Fruit fly (Drosophila melanogaster) whole organism, wandering third instar larva: ENCODE results near the gene Tsp66A.
"Not testable (repeated sequence)": the region's sequence is repeated elsewhere in the genome, so short reads cannot be mapped to it uniquely, and the experiment has no call there.

ENCODE experiments used
- Abd-B ChIP-seq: fragments of >200 bp; optimal IDR thresholded peaks from 2 replicates; lab custom pipeline; 2017; ENCODE audit warnings: missing biosample characterization, missing genetic modification characterization
- CG32264 ChIP-seq: fragments of 200-800 bp; sonication (Bioruptor generic); optimal IDR thresholded peaks from 2 replicates; lab custom pipeline; 2016; ENCODE audit warnings: missing biosample characterization, missing genetic modification characterization
- CG9705 ChIP-seq: fragments of 200-800 bp; sonication (Bioruptor generic); optimal IDR thresholded peaks from 2 replicates; lab custom pipeline; 2018; ENCODE audit warnings: missing biosample characterization, mild to moderate bottlenecking, missing genetic modification characterization
- CrebA ChIP-seq: fragments of 200-800 bp; sonication (Bioruptor generic); optimal IDR thresholded peaks from 2 replicates; lab custom pipeline; 2016; ENCODE audit warnings: missing biosample characterization, mild to moderate bottlenecking, missing genetic modification characterization, borderline replicate concordance
- Dfd ChIP-seq: fragments of >200 bp; optimal IDR thresholded peaks from 2 replicates; lab custom pipeline; 2017; ENCODE audit warnings: missing biosample characterization, missing genetic modification characterization
- Dif ChIP-seq: fragments of 200-275, 200-300 bp; sonication (Bioruptor generic); optimal IDR thresholded peaks from 2 replicates; lab custom pipeline; 2018; ENCODE audit warnings: missing biosample characterization, missing genetic modification characterization; ENCODE audit not compliant: partially characterized antibody
- GATAd ChIP-seq: sonication (Bioruptor generic); optimal IDR thresholded peaks from 2 replicates; lab custom pipeline; 2016; ENCODE audit warnings: missing biosample characterization, missing genetic modification characterization
- HLH106 ChIP-seq: fragments of 200-800 bp; optimal IDR thresholded peaks from 3 replicates; lab custom pipeline; 2019; ENCODE audit warnings: missing biosample characterization, mild to moderate bottlenecking, missing genetic modification characterization, moderate library complexity
- Hnf4 ChIP-seq: fragments of 200-800 bp; sonication (Bioruptor generic); optimal IDR thresholded peaks from 2 replicates; lab custom pipeline; 2016; ENCODE audit warnings: missing biosample characterization, mild to moderate bottlenecking, missing genetic modification characterization
- Hr78 ChIP-seq: fragments of >200 bp; optimal IDR thresholded peaks from 2 replicates; lab custom pipeline; 2017; ENCODE audit warnings: missing biosample characterization, missing genetic modification characterization
- Hr83 ChIP-seq: fragments of 200-300 bp; sonication (Bioruptor generic); optimal IDR thresholded peaks from 2 replicates; lab custom pipeline; 2016; ENCODE audit warnings: missing biosample characterization, mild to moderate bottlenecking, missing genetic modification characterization, moderate library complexity; ENCODE audit not compliant: poor library complexity, severe bottlenecking
- Jra ChIP-seq: sonication (Bioruptor generic); optimal IDR thresholded peaks from 2 replicates; lab custom pipeline; 2016; ENCODE audit warnings: missing biosample characterization, missing genetic modification characterization
- Mio ChIP-seq: sonication (Bioruptor generic); optimal IDR thresholded peaks from 2 replicates; lab custom pipeline; 2016; ENCODE audit warnings: missing biosample characterization, missing genetic modification characterization
- N ChIP-seq: fragments of >200 bp; optimal IDR thresholded peaks from 2 replicates; lab custom pipeline; 2018; ENCODE audit warnings: missing biosample characterization, missing external identifiers, missing genetic modification characterization
- Rel ChIP-seq, 2 experiments: fragments of 200-800 bp; sonication (Bioruptor generic) in 1 of 2; optimal IDR thresholded peaks; 2 replicates in 1 of 2; 3 replicates in 1 of 2; lab custom pipeline; 2016 to 2019; ENCODE audit warnings: mild to moderate bottlenecking in 2 of 2, missing biosample characterization in 2 of 2, missing genetic modification characterization in 2 of 2, moderate library complexity in 1 of 2
- Sp1 ChIP-seq: fragments of 200-800 bp; sonication (Bioruptor generic); optimal IDR thresholded peaks from 3 replicates; lab custom pipeline; 2019; ENCODE audit warnings: missing biosample characterization, mild to moderate bottlenecking, missing genetic modification characterization, moderate library complexity
- Vsx2 ChIP-seq: fragments of 200-300, 225-300 bp; sonication (Bioruptor generic); optimal IDR thresholded peaks from 2 replicates; lab custom pipeline; 2018; ENCODE audit warnings: missing biosample characterization, missing genetic modification characterization; ENCODE audit not compliant: partially characterized antibody
- br ChIP-seq: fragments of 200-800 bp; sonication (Bioruptor generic); optimal IDR thresholded peaks from 2 replicates; lab custom pipeline; 2016; ENCODE audit warnings: missing biosample characterization, missing genetic modification characterization
- brk ChIP-seq: fragments of 200-800 bp; sonication (Bioruptor generic); optimal IDR thresholded peaks from 2 replicates; lab custom pipeline; 2016; ENCODE audit warnings: missing biosample characterization, mild to moderate bottlenecking, missing genetic modification characterization
- dl ChIP-seq, 2 experiments: fragments of 175-275, 200-275 bp in 1 of 2; fragments of 200-275 bp in 1 of 2; sonication (Bioruptor generic); optimal IDR thresholded peaks; lab custom pipeline; 2018; ENCODE audit warnings: mild to moderate bottlenecking in 2 of 2, missing biosample characterization in 2 of 2, missing genetic modification characterization in 2 of 2, moderate library complexity in 2 of 2; ENCODE audit not compliant: partially characterized antibody in 2 of 2, insufficient read depth in 1 of 2
- dsf ChIP-seq: sonication (Bioruptor generic); optimal IDR thresholded peaks from 2 replicates; lab custom pipeline; 2016; ENCODE audit warnings: missing biosample characterization, missing genetic modification characterization, borderline replicate concordance
- ey ChIP-seq: fragments of 200-800 bp; sonication (Bioruptor generic); optimal IDR thresholded peaks from 2 replicates; lab custom pipeline; 2016; ENCODE audit warnings: missing biosample characterization, missing genetic modification characterization
- foxo ChIP-seq, 2 experiments: fragments of 200-800 bp; sonication (Bioruptor generic); optimal IDR thresholded peaks; 2 replicates in 1 of 2; 3 replicates in 1 of 2; lab custom pipeline; 2016 to 2017; ENCODE audit warnings: missing biosample characterization in 2 of 2, missing genetic modification characterization in 2 of 2
- fru ChIP-seq: fragments of 200-800 bp; sonication (Bioruptor generic); optimal IDR thresholded peaks from 3 replicates; lab custom pipeline; 2016; ENCODE audit warnings: missing biosample characterization, mild to moderate bottlenecking, missing genetic modification characterization
- h ChIP-seq: fragments of 200-800 bp; sonication (Bioruptor generic); optimal IDR thresholded peaks from 3 replicates; lab custom pipeline; 2016; ENCODE audit warnings: missing biosample characterization, mild to moderate bottlenecking, missing genetic modification characterization
- lola ChIP-seq: fragments of >200 bp; optimal IDR thresholded peaks from 2 replicates; lab custom pipeline; 2017; ENCODE audit warnings: missing biosample characterization, missing genetic modification characterization
- pan ChIP-seq: fragments of >200 bp; optimal IDR thresholded peaks from 2 replicates; lab custom pipeline; 2017
- psq ChIP-seq: fragments of 200-800 bp; sonication (Bioruptor generic); optimal IDR thresholded peaks from 3 replicates; lab custom pipeline; 2017; ENCODE audit warnings: missing biosample characterization, mild to moderate bottlenecking, missing genetic modification characterization, moderate library complexity
- rgr ChIP-seq: fragments of 200-800 bp; sonication (Bioruptor generic); optimal IDR thresholded peaks from 3 replicates; lab custom pipeline; 2016; ENCODE audit warnings: missing biosample characterization, mild to moderate bottlenecking, missing genetic modification characterization
- sage ChIP-seq: fragments of 200-800 bp; sonication (Bioruptor generic); optimal IDR thresholded peaks from 2 replicates; lab custom pipeline; 2016; ENCODE audit warnings: missing biosample characterization, mild to moderate bottlenecking, missing genetic modification characterization
- sv ChIP-seq: fragments of 200-800 bp; sonication (Bioruptor generic); optimal IDR thresholded peaks from 3 replicates; lab custom pipeline; 2016; ENCODE audit warnings: missing biosample characterization, missing genetic modification characterization
- tai ChIP-seq: sonication (Bioruptor generic); optimal IDR thresholded peaks from 2 replicates; lab custom pipeline; 2016; ENCODE audit warnings: missing biosample characterization, missing genetic modification characterization
- usp ChIP-seq: fragments of >200 bp; optimal IDR thresholded peaks from 2 replicates; lab custom pipeline; 2017; ENCODE audit warnings: missing biosample characterization, missing genetic modification characterization

Tsp66A gene

dm6 chr3L:7485667-7486066 lies 20.4 kb downstream of the Tsp66A start, which contains the start of gene mthl6:
mthl6 (plus strand) TSS chr3L:7485967.
- no peak for TF ChIP-seq Vsx2 (GFP tag; lab: Kevin White, UChicago)
- no peak for TF ChIP-seq Dfd (GFP tag; lab: Kevin White, UChicago)

- no peak for TF ChIP-seq h
These were observed 26.3 kb downstream of the Tsp66A start, which contains the start of gene Cyp316a1 for dm6 chr3L:7491564-7491963. Cyp316a1 (plus strand) TSS chr3L:7491864.

DNA sequence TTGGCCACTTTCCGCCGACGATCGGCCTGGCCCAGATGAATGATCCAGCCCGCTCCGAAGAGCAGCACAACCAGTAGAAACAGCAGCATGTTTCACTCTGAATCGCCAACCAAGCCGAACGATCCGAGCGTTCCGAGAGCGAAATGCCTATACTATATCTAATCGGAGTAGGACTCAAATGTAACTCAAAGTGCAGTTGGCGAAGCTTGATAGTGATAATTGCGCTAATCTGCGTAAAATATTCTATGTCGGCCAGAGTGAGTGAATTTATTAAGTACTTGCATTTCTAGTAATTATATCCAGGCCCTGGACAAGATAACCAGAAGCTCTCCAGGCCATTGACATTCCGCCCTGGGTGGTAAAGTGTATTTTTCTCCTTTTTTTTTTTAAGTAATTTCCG lies 30.8 kb downstream of the Tsp66A start, which contains the start of gene Cyp4d8:
Gene Cyp4d8 (minus strand): TSS at position 101 of the 400 bp plus-strand sequence.
- no peak for TF ChIP-seq Hr83 (GFP tag; lab: Kevin White, UChicago)
- TF ChIP-seq HLH106 (tag; lab: Kevin White, UChicago): no peak
- no peak for TF ChIP-seq Dfd (GFP tag; lab: Kevin White, UChicago)
- TF ChIP-seq Rel (GFP tag; optimal IDR thresholded peaks at IDR 0.05; lab: Kevin White, UChicago): no peak
- TF ChIP-seq Rel (tag; optimal IDR thresholded peaks at IDR 0.05; lab: Kevin White, UChicago): no peak
- no peak for TF ChIP-seq pan (lab: Kevin White, UChicago)
- no peak for TF ChIP-seq Hr78 (GFP tag; lab: Kevin White, UChicago)
- TF ChIP-seq usp (GFP tag; lab: Kevin White, UChicago): no peak
- no peak for TF ChIP-seq psq (GFP tag; lab: Kevin White, UChicago)

DNA sequence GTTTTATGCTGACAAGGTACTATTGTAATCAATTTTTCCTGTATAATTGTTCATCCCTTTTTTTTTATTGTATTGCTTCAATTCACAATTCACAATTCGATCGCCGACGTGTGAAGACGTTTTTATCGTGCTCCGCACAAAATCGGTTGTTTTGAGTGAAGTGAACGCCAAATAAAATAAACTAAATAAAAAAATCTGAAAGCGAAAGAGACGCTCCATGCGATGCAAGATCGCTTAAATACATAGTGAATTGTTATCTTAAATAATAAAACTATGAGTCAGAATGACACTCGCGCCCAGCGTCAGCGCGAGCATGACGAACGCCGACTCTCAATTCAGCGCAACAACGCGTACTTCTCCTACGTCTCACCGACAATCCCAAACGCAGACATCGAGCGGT lies 33.4 kb downstream of the Tsp66A start, which contains the start of gene CG8539:
Gene CG8539 (minus strand): TSS at position 101 of the 400 bp plus-strand sequence.
- not testable (repeated sequence) for TF ChIP-seq Abd-B, Vsx2, rgr (GFP tag; lab: Kevin White, UChicago)
- TF ChIP-seq, all 38 proteins: peak for 0; not testable (repeated sequence) for 38

- TF ChIP-seq pan (lab: Kevin White, UChicago) (no peak), Rel (GFP tag; optimal IDR thresholded peaks at IDR 0.05; lab: Kevin White, UChicago) (no peak), Rel (tag; optimal IDR thresholded peaks at IDR 0.05; lab: Kevin White, UChicago) (no peak), sage (no peak), sv (GFP tag; lab: Kevin White, UChicago) (no peak), Hnf4 (GFP tag; lab: Kevin White, UChicago) (no peak), GATAd (GFP tag; lab: Kevin White, UChicago) (no peak), CrebA (GFP tag; lab: Kevin White, UChicago) (no peak), brk (GFP tag; lab: Kevin White, UChicago) (no peak), Dif (no peak)
These were observed 40.8 kb downstream of the Tsp66A start, which contains the start of gene CG7548 for dm6 chr3L:7506117-7506516. CG7548 (minus strand) TSS chr3L:7506217.

DNA sequence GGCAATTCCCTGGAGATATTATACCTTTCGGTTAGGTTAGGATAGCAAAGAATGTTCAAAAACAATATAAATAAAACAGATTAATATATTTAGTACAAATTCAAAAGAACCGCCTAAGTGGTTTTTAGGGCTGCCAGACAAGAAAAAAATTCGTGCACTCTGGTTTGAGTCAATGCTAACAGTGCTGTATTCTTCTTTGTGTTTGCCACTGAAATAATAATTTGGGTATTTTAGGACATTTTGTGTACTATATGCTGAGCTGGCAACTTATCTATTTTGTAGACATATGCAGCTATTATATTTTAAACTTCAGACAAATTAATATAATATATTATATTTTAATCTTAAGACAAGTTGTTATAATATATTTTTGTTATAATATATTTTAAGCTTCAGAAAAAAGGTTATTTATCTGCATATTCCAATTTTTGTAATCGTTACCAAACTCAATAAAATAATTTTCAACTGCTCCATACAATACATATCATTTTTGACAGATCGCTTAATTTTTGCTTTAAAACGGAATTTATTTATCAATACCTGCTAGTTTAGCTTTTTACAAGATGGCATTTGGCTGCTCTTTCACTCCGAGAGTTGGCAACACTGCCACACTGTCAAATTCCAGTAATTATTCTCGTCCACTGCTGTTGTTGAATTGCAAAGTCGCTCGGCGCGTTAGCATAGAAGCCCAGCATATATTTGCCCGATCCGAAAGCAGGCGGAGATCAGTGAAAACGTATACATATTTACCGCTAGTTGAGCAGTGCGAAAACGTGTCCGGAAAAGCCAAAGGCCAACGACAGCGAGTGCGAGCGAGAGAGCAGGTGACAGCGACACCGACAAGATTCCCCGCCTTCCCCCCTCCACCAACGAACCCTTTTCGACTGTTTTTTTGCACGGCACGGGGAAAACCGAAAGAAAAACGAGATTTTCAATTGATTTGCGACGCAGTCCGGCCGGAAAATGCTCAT lies 45.4 kb downstream of the Tsp66A start, which contains the start of gene CG7546:
Gene CG7546 (plus strand): TSS at position 573 of the 971 bp plus-strand sequence.
- no peak for TF ChIP-seq Vsx2 (GFP tag; lab: Kevin White, UChicago)
- TF ChIP-seq Dif: no peak
- no peak for TF ChIP-seq Mio (GFP tag; lab: Kevin White, UChicago)
- no peak for TF ChIP-seq GATAd (GFP tag; lab: Kevin White, UChicago)
- TF ChIP-seq foxo (GFP tag; optimal IDR thresholded peaks at IDR 0.05; lab: Kevin White, UChicago): peak in 1 of 2 experiments; percentile 59
- no peak for TF ChIP-seq brk (GFP tag; lab: Kevin White, UChicago)
- peak; percentile 50 for TF ChIP-seq HLH106 (tag; lab: Kevin White, UChicago)
- no peak for TF ChIP-seq CG32264 (GFP tag; lab: Kevin White, UChicago)
- peak; percentile 5 for TF ChIP-seq CG9705 (GFP tag; lab: Kevin White, UChicago)
- no peak for TF ChIP-seq sage
- no peak for TF ChIP-seq lola
- no peak for TF ChIP-seq Dfd (GFP tag; lab: Kevin White, UChicago)
- TF ChIP-seq fru (GFP tag; lab: Kevin White, UChicago): peak; percentile 17
- no peak for TF ChIP-seq dl (GFP tag; optimal IDR thresholded peaks at IDR 0.05; lab: Kevin White, UChicago; ENCODE audit: insufficient read depth in 1 of 2, partially characterized antibody in 2 of 2)
- no peak for TF ChIP-seq Abd-B (GFP tag; lab: Kevin White, UChicago)
- TF ChIP-seq dsf: no peak
- TF ChIP-seq Jra (GFP tag; lab: Kevin White, UChicago): no peak
- peak; percentile 31 for TF ChIP-seq Sp1 (GFP tag; lab: Kevin White, UChicago)
- no peak for TF ChIP-seq pan (lab: Kevin White, UChicago)
- TF ChIP-seq tai: no peak
- TF ChIP-seq br (GFP tag; lab: Kevin White, UChicago): no peak
- no peak for TF ChIP-seq ey
- TF ChIP-seq CrebA (GFP tag; lab: Kevin White, UChicago): no peak
- no peak for TF ChIP-seq Rel (GFP tag; optimal IDR thresholded peaks at IDR 0.05; lab: Kevin White, UChicago)
- TF ChIP-seq Rel (tag; optimal IDR thresholded peaks at IDR 0.05; lab: Kevin White, UChicago): peak; percentile 66
- TF ChIP-seq N (GFP tag; lab: Kevin White, UChicago): no peak
- no peak for TF ChIP-seq usp (GFP tag; lab: Kevin White, UChicago)
